Worm (Caenorhabditis elegans) whole organism, late embryonic: ENCODE data around the gene srg-68.

Source experiments
- K09A11.1 ChIP-seq: sonication (generic microtip); optimal IDR thresholded peaks from 2 replicates; lab custom pipeline; 2017; ENCODE audit warnings: antibody characterized with exemption, mild to moderate bottlenecking, missing genetic modification characterization, missing compliant biosample characterization; ENCODE audit not compliant: insufficient read depth
- ceh-19 ChIP-seq: fragments of 200-800 bp; sonication (Bioruptor generic); optimal IDR thresholded peaks from 2 replicates; lab custom pipeline; 2018; ENCODE audit warnings: mild to moderate bottlenecking, missing genetic modification characterization, missing compliant biosample characterization
- ceh-31 ChIP-seq: sonication (generic microtip); optimal IDR thresholded peaks from 2 replicates; lab custom pipeline; 2016; ENCODE audit warnings: missing genetic modification characterization, missing compliant biosample characterization
- elt-2 ChIP-seq: sonication (generic microtip); optimal IDR thresholded peaks from 2 replicates; lab custom pipeline; 2016; ENCODE audit warnings: missing genetic modification reagents, missing genetic modification characterization, missing compliant biosample characterization
- hlh-30 ChIP-seq: sonication (generic microtip); optimal IDR thresholded peaks from 2 replicates; lab custom pipeline; 2017; ENCODE audit warnings: antibody characterized with exemption, missing genetic modification characterization, missing compliant biosample characterization; ENCODE audit not compliant: insufficient read depth

ce11 chrV:5459806-5460205, 5.4 kb downstream of the srg-68 start, which contains the start of gene ZC317.2:
- TF ChIP-seq hlh-30 (tag; lab: Kevin White, UChicago) (no peak), K09A11.1 (tag; lab: Kevin White, UChicago) (no peak), ceh-19 (GFP tag; lab: Kevin White, UChicago) (no peak), ceh-31 (tag; lab: Kevin White, UChicago) (no peak), elt-2 (tag; lab: Kevin White, UChicago) (no peak)
